Worm (Caenorhabditis elegans) whole organism, L3 larva: ENCODE measurements around the gene snr-3.

Experiments used
- egl-27 ChIP-seq: sonication (generic microtip); optimal IDR thresholded peaks from 4 replicates; lab custom pipeline; 2017; ENCODE audit warnings: missing biosample characterization, missing genetic modification reagents, missing genetic modification characterization
- lin-39 ChIP-seq: fragments of 150-350 bp; optimal IDR thresholded peaks from 2 replicates; lab custom pipeline; 2018; ENCODE audit warnings: missing biosample characterization, missing genetic modification reagents, missing genetic modification characterization
- pqm-1 ChIP-seq: fragments of 150-350 bp; optimal IDR thresholded peaks from 2 replicates; lab custom pipeline; 2017; ENCODE audit warnings: missing biosample characterization, missing genetic modification characterization, inconsistent platforms

- TF ChIP-seq lin-39 (tag; lab: Kevin White, UChicago) (no peak), egl-27 (tag; lab: Kevin White, UChicago) (no peak), pqm-1 (tag; lab: Kevin White, UChicago) (no peak)
These were observed 14.3 kb downstream of the snr-3 start, which contains the start of gene T28D9.16 for ce11 chrII:6475180-6475737.
